Fruit fly (Drosophila melanogaster): Measurements from ENCODE around the gene Ncoa6.

Ncoa6 gene

DNA sequence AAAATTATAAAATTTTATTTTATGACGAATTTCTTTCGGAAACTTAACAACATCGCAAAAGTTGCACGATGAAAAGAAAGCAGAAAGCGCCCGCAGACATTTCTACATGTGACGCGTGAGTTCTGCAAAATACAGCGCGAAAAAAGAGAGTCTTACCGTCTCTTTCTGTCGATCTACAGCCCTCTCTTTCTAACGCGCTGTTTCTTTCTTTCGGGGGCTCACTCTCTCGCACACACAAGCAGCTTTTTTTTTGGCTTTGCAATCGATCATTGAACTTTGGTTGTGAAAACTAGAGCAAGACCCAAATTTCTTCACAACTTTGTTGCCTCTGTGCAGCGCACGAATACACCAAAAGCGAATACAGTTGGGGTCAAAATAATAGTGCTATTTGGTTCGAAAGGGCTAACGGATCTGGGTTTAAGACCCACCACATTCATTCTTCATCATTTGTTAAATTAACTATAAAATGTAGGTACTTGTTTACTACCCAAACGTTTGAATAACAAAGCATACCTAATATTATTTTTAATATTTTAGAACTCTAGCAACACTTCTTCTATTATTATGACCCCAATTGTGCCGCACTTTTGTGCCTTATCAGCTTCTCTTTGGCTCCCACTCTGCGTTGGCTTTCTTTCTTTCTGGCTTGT lies 27.4 kb downstream of the Ncoa6 start:
- no peak for TF ChIP-seq vri (GFP tag; optimal IDR thresholded peaks at IDR 0.05)
- no peak for TF ChIP-seq CG6808 (GFP tag; optimal IDR thresholded peaks at IDR 0.05)
- peak; percentile 71 for TF ChIP-seq Hr39 (GFP tag; optimal IDR thresholded peaks at IDR 0.05)
- no peak for TF ChIP-seq Hr38 (GFP tag; optimal IDR thresholded peaks at IDR 0.05)
- TF ChIP-seq fd59A (GFP tag; optimal IDR thresholded peaks at IDR 0.05): no peak
- peak; percentile 70 for TF ChIP-seq lz (GFP tag; optimal IDR thresholded peaks at IDR 0.05)
- TF ChIP-seq topi (GFP tag; optimal IDR thresholded peaks at IDR 0.05): peak; percentile 76
- TF ChIP-seq CG11902 (GFP tag; optimal IDR thresholded peaks at IDR 0.05): peak; percentile 61
- peak in 1 of 2 experiments; percentile 46 for TF ChIP-seq salr (GFP tag; optimal IDR thresholded peaks at IDR 0.05)
- TF ChIP-seq achi (GFP tag; optimal IDR thresholded peaks at IDR 0.05): peak; percentile 70
- TF ChIP-seq CG8119 (GFP tag; IDR thresholded peaks at IDR 0.05): peak; percentile 70
- peak; percentile 78 for TF ChIP-seq CG6792 (GFP tag; optimal IDR thresholded peaks at IDR 0.05)
- TF ChIP-seq Gug (GFP tag; IDR thresholded peaks at IDR 0.05): peak; percentile 29; the same call in 1 of the 2 replicates
- peak; percentile 66 for TF ChIP-seq Blimp-1 (GFP tag; optimal IDR thresholded peaks at IDR 0.05)
- peak; percentile 5 for TF ChIP-seq Lpt (GFP tag; optimal IDR thresholded peaks at IDR 0.05)
- TF ChIP-seq Eip93F (GFP tag; optimal IDR thresholded peaks at IDR 0.05): peak; percentile 75
- TF ChIP-seq CG8319 (GFP tag; optimal IDR thresholded peaks at IDR 0.05): peak; percentile 55
- TF ChIP-seq eg (GFP tag; IDR thresholded peaks at IDR 0.05): peak; percentile 75
- TF ChIP-seq acj6 (GFP tag; optimal IDR thresholded peaks at IDR 0.05): peak; percentile 67
- TF ChIP-seq CG31627 (GFP tag; optimal IDR thresholded peaks at IDR 0.05): peak; percentile 73
- TF ChIP-seq CG34406 (GFP tag; optimal IDR thresholded peaks at IDR 0.05): peak; percentile 76
- no peak for TF ChIP-seq CG11294 (GFP tag; IDR thresholded peaks at IDR 0.05)
- peak; percentile 49 for TF ChIP-seq Sox15 (GFP tag; optimal IDR thresholded peaks at IDR 0.05)
- peak; percentile 77 for TF ChIP-seq Sox14 (GFP tag; optimal IDR thresholded peaks at IDR 0.05)
- peak; percentile 22 for TF ChIP-seq CG11762 (GFP tag; optimal IDR thresholded peaks at IDR 0.05; ENCODE audit: insufficient read depth)
- TF ChIP-seq Ets21C (GFP tag; optimal IDR thresholded peaks at IDR 0.05): peak; percentile 73
- TF ChIP-seq Eip78C (GFP tag): peak; percentile 91
- TF ChIP-seq Sox102F (GFP tag; optimal IDR thresholded peaks at IDR 0.05): peak; percentile 79
- TF ChIP-seq CG10669 (GFP tag; optimal IDR thresholded peaks at IDR 0.05): no peak
- TF ChIP-seq esn (GFP tag; optimal IDR thresholded peaks at IDR 0.05): peak; percentile 91
- TF ChIP-seq Met (GFP tag; optimal IDR thresholded peaks at IDR 0.05): peak; percentile 86
- TF ChIP-seq ss (GFP tag; optimal IDR thresholded peaks at IDR 0.05): no peak
- peak; percentile 83 for TF ChIP-seq OdsH (GFP tag; optimal IDR thresholded peaks at IDR 0.05)
- peak; percentile 74 for TF ChIP-seq CG6854 (GFP tag; optimal IDR thresholded peaks at IDR 0.05)
- TF ChIP-seq CG15336 (GFP tag; IDR thresholded peaks at IDR 0.05): peak; percentile 75
- peak; percentile 34 for TF ChIP-seq CG6276 (GFP tag; optimal IDR thresholded peaks at IDR 0.05)
- TF ChIP-seq dac (GFP tag; optimal IDR thresholded peaks at IDR 0.05): peak; percentile 69
- TF ChIP-seq dsx (GFP tag; optimal IDR thresholded peaks at IDR 0.05; ENCODE audit: poor library complexity, severe bottlenecking): peak; percentile 41
- TF ChIP-seq CG7368 (GFP tag; optimal IDR thresholded peaks at IDR 0.05): peak; percentile 38
- peak; percentile 6 for TF ChIP-seq CG3032 (tag; optimal IDR thresholded peaks at IDR 0.05)
- peak; percentile 80 for TF ChIP-seq pdm3 (GFP tag; optimal IDR thresholded peaks at IDR 0.05)
- peak; percentile 74 for TF ChIP-seq CG8632 (GFP tag; optimal IDR thresholded peaks at IDR 0.05)
- TF ChIP-seq CG6163 (GFP tag; IDR thresholded peaks at IDR 0.05): peak; percentile 40; the same call in 1 of the 3 replicates
- TF ChIP-seq CG10631 (GFP tag; optimal IDR thresholded peaks at IDR 0.05): peak; percentile 40
- peak; percentile 56 for TF ChIP-seq Eip75B (GFP tag; optimal IDR thresholded peaks at IDR 0.05)
- peak; percentile 59 for TF ChIP-seq Hr4 (GFP tag; optimal IDR thresholded peaks at IDR 0.05)
- peak; percentile 21 for TF ChIP-seq fd85E (GFP tag; optimal IDR thresholded peaks at IDR 0.05)
- peak; percentile 76 for TF ChIP-seq CG32006 (GFP tag; optimal IDR thresholded peaks at IDR 0.05)
- peak; percentile 50 for TF ChIP-seq net (GFP tag; optimal IDR thresholded peaks at IDR 0.05)
- no peak for TF ChIP-seq CG1621 (tag; optimal IDR thresholded peaks at IDR 0.05)
- peak; percentile 13 for TF ChIP-seq fkh (GFP tag; optimal IDR thresholded peaks at IDR 0.05)
